Fruit fly (Drosophila melanogaster) whole organism, embryonic: ENCODE results near the gene Tsen2.

ENCODE experiments used
- Bgb ChIP-seq: fragments of 200-800 bp; sonication (Bioruptor generic); IDR thresholded peaks from 2 replicates; pipeline ENCODE4 v1.3.6; 2022; ENCODE audit warnings: missing biosample characterization, missing genetic modification characterization; ENCODE audit not compliant: partially characterized antibody
- CG1024 ChIP-seq: fragments of 200-800 bp; sonication (Bioruptor generic); IDR thresholded peaks from 2 replicates; pipeline ENCODE4 v1.3.6; 2022; ENCODE audit warnings: missing biosample characterization, missing genetic modification characterization
- CG10321 ChIP-seq: fragments of 200-800 bp; sonication (Bioruptor generic); IDR thresholded peaks from 2 replicates; pipeline ENCODE4 v1.3.6; 2022; ENCODE audit warnings: missing biosample characterization, missing genetic modification characterization
- CG11560 ChIP-seq: fragments of 200-800 bp; sonication (Bioruptor generic); IDR thresholded peaks from 3 replicates; pipeline ENCODE4 v1.3.6; 2022; ENCODE audit warnings: missing biosample characterization, missing genetic modification characterization
- CG12071 ChIP-seq: fragments of 200-800 bp; sonication (Bioruptor generic); optimal IDR thresholded peaks from 3 replicates; lab custom pipeline; 2018; ENCODE audit warnings: missing biosample characterization, mild to moderate bottlenecking, missing genetic modification characterization
- CG12299 ChIP-seq: fragments of 200-800 bp; sonication (Bioruptor generic); optimal IDR thresholded peaks from 2 replicates; lab custom pipeline; 2018; ENCODE audit warnings: missing biosample characterization, mild to moderate bottlenecking, missing genetic modification characterization
- CG14050 ChIP-seq: fragments of 200-800 bp; sonication (Bioruptor generic); IDR thresholded peaks from 3 replicates; pipeline ENCODE4 v1.3.6; 2022; ENCODE audit warnings: missing biosample characterization, missing genetic modification characterization
- CG14441 ChIP-seq: fragments of 200-800 bp; sonication (Bioruptor generic); IDR thresholded peaks from 2 replicates; pipeline ENCODE4 v1.3.6; 2022; ENCODE audit warnings: missing biosample characterization, missing genetic modification characterization
- CG16863 ChIP-seq: fragments of 200-800 bp; sonication (Bioruptor generic); optimal IDR thresholded peaks from 3 replicates; lab custom pipeline; 2016; ENCODE audit warnings: missing biosample characterization, missing genetic modification characterization
- CG18619 ChIP-seq: fragments of 200-800 bp; sonication (Bioruptor generic); optimal IDR thresholded peaks from 3 replicates; lab custom pipeline; 2017; ENCODE audit warnings: missing biosample characterization, mild to moderate bottlenecking, missing genetic modification characterization
- CG30431 ChIP-seq: fragments of 200-800 bp; sonication (Bioruptor generic); optimal IDR thresholded peaks from 2 replicates; lab custom pipeline; 2017; ENCODE audit warnings: missing biosample characterization, missing genetic modification characterization
- CG31441 ChIP-seq: fragments of 200-800 bp; sonication (Bioruptor generic); IDR thresholded peaks from 2 replicates; pipeline ENCODE4 v1.3.6; 2022; ENCODE audit warnings: missing biosample characterization, missing genetic modification characterization
- CG3163 ChIP-seq: fragments of 200-800 bp; sonication (Bioruptor generic); optimal IDR thresholded peaks from 3 replicates; lab custom pipeline; 2016; ENCODE audit warnings: missing biosample characterization, missing genetic modification characterization
- CG8089 ChIP-seq: fragments of 200-800 bp; sonication (Bioruptor generic); optimal IDR thresholded peaks from 3 replicates; lab custom pipeline; 2016; ENCODE audit warnings: missing biosample characterization, missing genetic modification characterization
- CG8478 ChIP-seq: fragments of >200 bp; optimal IDR thresholded peaks from 2 replicates; lab custom pipeline; 2018
- CG9797 ChIP-seq: fragments of 200-800 bp; sonication (Bioruptor generic); optimal IDR thresholded peaks from 3 replicates; lab custom pipeline; 2018; ENCODE audit warnings: missing biosample characterization, mild to moderate bottlenecking, missing genetic modification characterization
- Chrac-16 ChIP-seq: fragments of 200-800 bp; sonication (Bioruptor generic); optimal IDR thresholded peaks from 3 replicates; lab custom pipeline; 2016; ENCODE audit warnings: missing biosample characterization, missing genetic modification characterization
- Dbx ChIP-seq: fragments of 200-800 bp; sonication (Bioruptor generic); IDR thresholded peaks from 3 replicates; pipeline ENCODE4 v1.3.6; 2022; ENCODE audit warnings: missing biosample characterization, missing genetic modification characterization
- Deaf1 ChIP-seq: fragments of 200-800 bp; optimal IDR thresholded peaks from 3 replicates; lab custom pipeline; 2019; ENCODE audit warnings: missing biosample characterization, mild to moderate bottlenecking, missing genetic modification characterization, moderate library complexity
- Elba2 ChIP-seq: fragments of 200-800 bp; sonication (Bioruptor generic); optimal IDR thresholded peaks from 3 replicates; lab custom pipeline; 2016; ENCODE audit warnings: missing biosample characterization, missing genetic modification characterization
- Ets65A ChIP-seq: fragments of 200-800 bp; sonication (Bioruptor generic); peaks from one replicate; lab custom pipeline; 2016; ENCODE audit warnings: missing biosample characterization, missing genetic modification characterization
- GATAe ChIP-seq: fragments of 200-800 bp; sonication (Bioruptor generic); conservative IDR thresholded peaks from 2 replicates; pipeline ENCODE4 v1.3.6; 2022; ENCODE audit warnings: missing biosample characterization, missing genetic modification characterization
- H15 ChIP-seq: fragments of 200-800 bp; sonication (Bioruptor generic); IDR thresholded peaks from 3 replicates; pipeline ENCODE4 v1.3.6; 2022; ENCODE audit warnings: missing biosample characterization, missing genetic modification characterization
- HLH54F ChIP-seq: fragments of 200-800 bp; sonication (Bioruptor generic); optimal IDR thresholded peaks from 3 replicates; lab custom pipeline; 2016; ENCODE audit warnings: missing biosample characterization, missing genetic modification characterization
- Hr51 ChIP-seq, 2 experiments: fragments of 200-800 bp; sonication (Bioruptor generic); optimal IDR thresholded peaks; 2 replicates in 1 of 2; 3 replicates in 1 of 2; lab custom pipeline; 2016 to 2018; ENCODE audit warnings: missing biosample characterization in 2 of 2, missing genetic modification characterization in 2 of 2, mild to moderate bottlenecking in 1 of 2, moderate library complexity in 1 of 2
- NC2β ChIP-seq: fragments of 200-800 bp; sonication (Bioruptor generic); optimal IDR thresholded peaks from 2 replicates; lab custom pipeline; 2016; ENCODE audit warnings: missing biosample characterization, missing genetic modification characterization
- Neu2 ChIP-seq: fragments of 200-800 bp; sonication (Bioruptor generic); optimal IDR thresholded peaks from 3 replicates; lab custom pipeline; 2016; ENCODE audit warnings: missing biosample characterization, missing genetic modification characterization, borderline replicate concordance
- NfI ChIP-seq: fragments of 200-800 bp; sonication (Bioruptor generic); optimal IDR thresholded peaks from 3 replicates; lab custom pipeline; 2018; ENCODE audit warnings: missing biosample characterization, mild to moderate bottlenecking, missing genetic modification characterization, moderate library complexity
- Trl ChIP-seq, 3 experiments: fragments of >200 bp in 2 of 3; fragments of 200-800 bp in 1 of 3; sonication (Bioruptor generic) in 1 of 3; optimal IDR thresholded peaks; 2 replicates in 1 of 3; 3 replicates in 2 of 3; lab custom pipeline; 2016 to 2017; ENCODE audit warnings: missing biosample characterization in 1 of 3, missing genetic modification characterization in 1 of 3
- aop ChIP-seq: fragments of 200-800 bp; sonication (Bioruptor generic); IDR thresholded peaks from 2 replicates; pipeline ENCODE4 v1.3.6; 2022; ENCODE audit warnings: missing biosample characterization, missing genetic modification characterization
- bigmax ChIP-seq: fragments of 200-800 bp; sonication (Bioruptor generic); optimal IDR thresholded peaks from 2 replicates; lab custom pipeline; 2018; ENCODE audit warnings: missing biosample characterization, mild to moderate bottlenecking, missing genetic modification characterization
- fu2 ChIP-seq: fragments of 200-800 bp; sonication (Bioruptor generic); optimal IDR thresholded peaks from 2 replicates; lab custom pipeline; 2016; ENCODE audit warnings: missing biosample characterization, missing genetic modification characterization
- gro ChIP-seq: fragments of 200-800 bp; sonication (Bioruptor generic); optimal IDR thresholded peaks from 2 replicates; lab custom pipeline; 2016; ENCODE audit warnings: missing biosample characterization, missing genetic modification characterization
- inv ChIP-seq: fragments of 200-800 bp; sonication (Bioruptor generic); IDR thresholded peaks from 2 replicates; pipeline ENCODE4 v1.3.6; 2022; ENCODE audit warnings: missing biosample characterization, missing genetic modification characterization; ENCODE audit not compliant: partially characterized antibody
- jumu ChIP-seq: fragments of 200-800 bp; sonication (Bioruptor generic); optimal IDR thresholded peaks from 3 replicates; lab custom pipeline; 2016; ENCODE audit warnings: missing biosample characterization, missing genetic modification characterization
- kay ChIP-seq: fragments of 200-800 bp; sonication (Bioruptor generic); optimal IDR thresholded peaks from 2 replicates; lab custom pipeline; 2016; ENCODE audit warnings: missing biosample characterization, missing genetic modification characterization
- kni ChIP-seq: fragments of 200-800 bp; sonication (Bioruptor generic); optimal IDR thresholded peaks from 3 replicates; lab custom pipeline; 2017; ENCODE audit warnings: mild to moderate bottlenecking, missing biosample characterization, missing genetic modification reagents, missing genetic modification characterization
- lilli ChIP-seq: fragments of 200-800 bp; sonication (Bioruptor generic); optimal IDR thresholded peaks from 3 replicates; lab custom pipeline; 2016; ENCODE audit warnings: missing biosample characterization, missing genetic modification characterization
- maf-S ChIP-seq: fragments of 200-800 bp; sonication (Bioruptor generic); optimal IDR thresholded peaks from 2 replicates; lab custom pipeline; 2016; ENCODE audit warnings: missing biosample characterization, missing genetic modification characterization
- mam ChIP-seq: fragments of 200-800 bp; sonication (Bioruptor generic); optimal IDR thresholded peaks from 3 replicates; lab custom pipeline; 2016; ENCODE audit warnings: missing biosample characterization, missing genetic modification characterization
- mirr ChIP-seq: fragments of 200-800 bp; sonication (Bioruptor generic); optimal IDR thresholded peaks from 3 replicates; lab custom pipeline; 2018; ENCODE audit warnings: missing biosample characterization, mild to moderate bottlenecking, missing genetic modification characterization
- odd ChIP-seq: fragments of 200-800 bp; sonication (Bioruptor generic); optimal IDR thresholded peaks from 2 replicates; lab custom pipeline; 2017; ENCODE audit warnings: missing biosample characterization, mild to moderate bottlenecking, missing genetic modification characterization
- row ChIP-seq: fragments of 200-800 bp; sonication (Bioruptor generic); IDR thresholded peaks from 3 replicates; pipeline ENCODE4 v1.3.6; 2022; ENCODE audit warnings: missing biosample characterization, missing genetic modification characterization
- sisA ChIP-seq: fragments of 200-800 bp; sonication (Bioruptor generic); IDR thresholded peaks from 2 replicates; pipeline ENCODE4 v1.3.6; 2022; ENCODE audit warnings: missing biosample characterization, missing genetic modification characterization
- ssp ChIP-seq: fragments of 200-800 bp; sonication (Bioruptor generic); IDR thresholded peaks from 2 replicates; pipeline ENCODE4 v1.3.6; 2022; ENCODE audit warnings: missing biosample characterization, missing genetic modification characterization
- tio ChIP-seq: fragments of 200-800 bp; sonication (Bioruptor generic); optimal IDR thresholded peaks from 2 replicates; lab custom pipeline; 2017; ENCODE audit warnings: missing biosample characterization, missing genetic modification characterization, inconsistent platforms
- ttk ChIP-seq: fragments of 200-800 bp; sonication (Bioruptor generic); IDR thresholded peaks from 2 replicates; pipeline ENCODE4 v2.1.2; 2022; ENCODE audit warnings: missing biosample characterization, missing genetic modification characterization
- tx ChIP-seq: fragments of 200-800 bp; sonication (Bioruptor generic); optimal IDR thresholded peaks from 2 replicates; lab custom pipeline; 2016; ENCODE audit warnings: missing biosample characterization, missing genetic modification characterization
- z ChIP-seq: fragments of 200-800 bp; sonication (Bioruptor generic); IDR thresholded peaks from 3 replicates; pipeline ENCODE4 v1.3.6; 2022; ENCODE audit warnings: missing biosample characterization, missing genetic modification characterization
- zfh1 ChIP-seq: fragments of 200-800 bp; sonication (Bioruptor generic); IDR thresholded peaks from 3 replicates; pipeline ENCODE4 v1.3.6; 2022; ENCODE audit warnings: missing biosample characterization, missing genetic modification characterization

Tsen2 gene

DNA sequence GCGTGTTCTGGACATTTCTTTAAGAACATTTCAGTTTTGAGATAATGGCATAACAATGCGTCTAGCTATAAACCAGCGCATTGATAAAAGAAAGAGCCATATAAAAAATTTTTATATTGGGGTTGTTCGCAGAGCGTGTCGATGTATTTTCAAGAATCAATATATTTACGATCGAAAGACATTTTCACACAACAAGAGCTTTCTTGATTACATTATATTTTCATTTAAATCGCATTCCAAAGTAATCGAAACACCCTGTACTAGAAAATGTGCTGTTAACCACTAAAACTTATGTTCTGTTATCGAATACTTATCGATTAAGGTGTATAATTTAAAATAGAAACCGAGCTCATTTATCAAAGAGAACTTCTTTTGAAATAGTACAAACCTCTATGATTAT is 25.8 kb upstream of the Tsen2 start (continued):
- no peak for TF ChIP-seq z (GFP tag; lab: Robert Waterston, UW)
- peak; percentile 74 for TF ChIP-seq Neu2 (GFP tag; lab: Kevin White, UChicago)
- peak; percentile 49; the same call in 1 of the 3 replicates for TF ChIP-seq Dbx (GFP tag; lab: Robert Waterston, UW)
- peak; percentile 13 for TF ChIP-seq CG8089 (GFP tag; lab: Kevin White, UChicago)
- no peak for TF ChIP-seq Deaf1 (tag; lab: Kevin White, UChicago)
- no peak for TF ChIP-seq kni (GFP tag; lab: Kevin White, UChicago)
- peak; percentile 19 for TF ChIP-seq tx (GFP tag; lab: Kevin White, UChicago)
- TF ChIP-seq Chrac-16: peak; percentile 37
- TF ChIP-seq CG31441 (GFP tag; lab: Robert Waterston, UW): no peak
- peak; percentile 7 for TF ChIP-seq kay (GFP tag; lab: Kevin White, UChicago)
- TF ChIP-seq ttk (GFP tag; lab: Robert Waterston, UW): no peak
- no peak for TF ChIP-seq CG1024
- no peak for TF ChIP-seq CG12071 (GFP tag; lab: Kevin White, UChicago)
- TF ChIP-seq row (GFP tag; lab: Robert Waterston, UW): peak; percentile 60
- peak; percentile 15 for TF ChIP-seq NC2β
- peak; percentile 70 for TF ChIP-seq lilli (GFP tag; lab: Kevin White, UChicago)
- peak; percentile 27 for TF ChIP-seq jumu (GFP tag; lab: Kevin White, UChicago)
- peak; percentile 67 for TF ChIP-seq NfI (GFP tag; lab: Kevin White, UChicago)
- TF ChIP-seq gro (GFP tag; lab: Kevin White, UChicago): peak; percentile 72
- TF ChIP-seq CG8478: no peak
- peak; percentile 94 for TF ChIP-seq Ets65A (GFP tag; lab: Kevin White, UChicago)
- TF ChIP-seq CG11560 (tag; lab: Robert Waterston, UW): peak; percentile 94
- TF ChIP-seq Hr51 (GFP tag; optimal IDR thresholded peaks at IDR 0.05; lab: Kevin White, UChicago): peak in 1 of 2 experiments; percentile 28
- peak; percentile 44 for TF ChIP-seq maf-S

- TF ChIP-seq CG9797 (GFP tag; lab: Kevin White, UChicago): no peak
- TF ChIP-seq bigmax: no peak
- peak; percentile 9 for TF ChIP-seq odd (GFP tag; lab: Kevin White, UChicago)
- TF ChIP-seq inv (GFP tag; lab: Robert Waterston, UW): no peak
- TF ChIP-seq Trl (optimal IDR thresholded peaks at IDR 0.05; lab: Kevin White, UChicago): no peak
- no peak for TF ChIP-seq Trl (GFP tag; optimal IDR thresholded peaks at IDR 0.05; lab: Kevin White, UChicago)
- TF ChIP-seq mirr (GFP tag; lab: Kevin White, UChicago): no peak
- peak; percentile 21 for TF ChIP-seq HLH54F (GFP tag; lab: Kevin White, UChicago)
- TF ChIP-seq zfh1: 0 out of 3 replicates have a peak, but pooled peaks have one; percentile 36
- TF ChIP-seq CG30431 (GFP tag; lab: Kevin White, UChicago): no peak
- no peak for TF ChIP-seq Elba2 (GFP tag; lab: Kevin White, UChicago)
- peak; percentile 2 for TF ChIP-seq CG18619 (GFP tag; lab: Kevin White, UChicago)
- TF ChIP-seq CG14050 (GFP tag; lab: Robert Waterston, UW): no peak
- TF ChIP-seq GATAe (GFP tag; lab: Robert Waterston, UW): no peak
- TF ChIP-seq sisA (GFP tag; lab: Robert Waterston, UW): peak; percentile 22; the same call in 1 of the 2 replicates
- TF ChIP-seq CG3163 (GFP tag; lab: Kevin White, UChicago): no peak
- no peak for TF ChIP-seq ssp (GFP tag; lab: Robert Waterston, UW)
- no peak for TF ChIP-seq ttk (GFP tag; lab: Robert Waterston, UW)
- TF ChIP-seq CG14441 (GFP tag; lab: Robert Waterston, UW): no peak
- no peak for TF ChIP-seq Bgb (GFP tag; lab: Robert Waterston, UW)
- peak; percentile 1 for TF ChIP-seq tio (GFP tag; lab: Kevin White, UChicago)
- no peak for TF ChIP-seq mam (GFP tag; lab: Kevin White, UChicago)
- TF ChIP-seq H15 (GFP tag; lab: Robert Waterston, UW): no peak
- no peak for TF ChIP-seq fu2 (GFP tag; lab: Kevin White, UChicago)
- no peak for TF ChIP-seq CG12299 (tag; lab: Kevin White, UChicago)
- no peak for TF ChIP-seq CG16863 (GFP tag; lab: Kevin White, UChicago)
- no peak for TF ChIP-seq aop (GFP tag; lab: Robert Waterston, UW)
- no peak for TF ChIP-seq CG10321 (GFP tag; lab: Robert Waterston, UW)
Observed at dm6 chr2L:16706882-16707775, 22.4 kb upstream of the Tsen2 start.
